Worm (Caenorhabditis elegans): ENCODE data around the gene Y51A2B.4.
A peak's percentile ranks its signal among the peaks of the same experiment; 100 is the strongest.

Y51A2B.4 gene

ce11 chrV:18389046-18389445, at the start of gene Y51A2B.4, which contains the start of gene Y51A2B.5:
Gene Y51A2B.4 (minus strand): TSS chrV:18389146.
Gene Y51A2B.5 (plus strand): TSS chrV:18389277.
- TF ChIP-seq ceh-28 (tag; optimal IDR thresholded peaks at IDR 0.05) (no peak), ZK546.5 (tag; optimal IDR thresholded peaks at IDR 0.05) (no peak), ces-1 (GFP tag; optimal IDR thresholded peaks at IDR 0.05) (no peak), mep-1 (tag; optimal IDR thresholded peaks at IDR 0.05) (no peak), nhr-11 (tag; optimal IDR thresholded peaks at IDR 0.05) (no peak)

ce11 chrV:18438081-18438480, 49.1 kb upstream of the Y51A2B.4 start, which contains the start of gene ZK262.8:
Gene ZK262.8 (plus strand): TSS chrV:18438381.
- TF ChIP-seq nhr-41 (GFP tag; IDR thresholded peaks at IDR 0.05) (no peak), nhr-237 (tag; optimal IDR thresholded peaks at IDR 0.05) (no peak), lin-29 (GFP tag; IDR thresholded peaks at IDR 0.05) (no peak), tag-97 (GFP tag; IDR thresholded peaks at IDR 0.05) (no peak), lin-38 (GFP tag; IDR thresholded peaks at IDR 0.05) (no peak), hlh-11 (tag; optimal IDR thresholded peaks at IDR 0.05) (no peak), nhr-25 (tag; optimal IDR thresholded peaks at IDR 0.05; ENCODE audit: borderline replicate concordance, insufficient read depth) (no peak), mdl-1 (tag; optimal IDR thresholded peaks at IDR 0.05) (no peak), unc-39 (tag; optimal IDR thresholded peaks at IDR 0.05) (no peak), F10B5.3 (tag; optimal IDR thresholded peaks at IDR 0.05) (no peak), cey-2 (tag; optimal IDR thresholded peaks at IDR 0.05; ENCODE audit: borderline replicate concordance, insufficient read depth) (no peak), vab-7 (GFP tag; IDR thresholded peaks at IDR 0.05) (no peak)

ce11 chrV:18434961-18435360, 46.0 kb upstream of the Y51A2B.4 start, which contains the start of gene ZK262.20:
Gene ZK262.20 (minus strand): TSS chrV:18435061.
- no peak for TF ChIP-seq php-3 (GFP tag; IDR thresholded peaks at IDR 0.05)

- TF ChIP-seq aha-1 (tag) (peak; percentile 89), hmg-1.1 (GFP tag; IDR thresholded peaks at IDR 0.05) (no peak)
Measured at ce11 chrV:18431450-18431849, 42.5 kb upstream of the Y51A2B.4 start, which contains the start of gene srw-82. Gene srw-82 (plus strand): TSS chrV:18431750.

ce11 chrV:18430826-18431225, 41.9 kb upstream of the Y51A2B.4 start:
- TF ChIP-seq set-16 (GFP tag; IDR thresholded peaks at IDR 0.05) (peak; percentile 88), dmd-9 (GFP tag; IDR thresholded peaks at IDR 0.05) (no peak)

- TF ChIP-seq lir-3 (tag; optimal IDR thresholded peaks at IDR 0.05) (no peak), mxl-3 (GFP tag; optimal IDR thresholded peaks at IDR 0.05) (no peak), hif-1 (tag; optimal IDR thresholded peaks at IDR 0.05) (no peak), nhr-42 (GFP tag; IDR thresholded peaks at IDR 0.05) (no peak)
Measured at ce11 chrV:18426280-18426679, 37.3 kb upstream of the Y51A2B.4 start, which contains the start of gene srw-83. Gene srw-83 (plus strand): TSS chrV:18426580.

ce11 chrV:18425544-18425943, 36.6 kb upstream of the Y51A2B.4 start, which contains the start of gene ZK262.19:
Gene ZK262.19 (minus strand): TSS chrV:18425644.
- TF ChIP-seq R02D3.7 (tag; optimal IDR thresholded peaks at IDR 0.05) (no peak), ceh-28 (tag; optimal IDR thresholded peaks at IDR 0.05) (peak; percentile 10)

- no peak for TF ChIP-seq cey-2 (tag; optimal IDR thresholded peaks at IDR 0.05; ENCODE audit: borderline replicate concordance, insufficient read depth)
- TF ChIP-seq tag-97 (GFP tag; IDR thresholded peaks at IDR 0.05) = no peak
- TF ChIP-seq zfp-2 (tag; optimal IDR thresholded peaks at IDR 0.05) = no peak
- TF ChIP-seq nhr-76 (tag; optimal IDR thresholded peaks at IDR 0.05) = no peak
- TF ChIP-seq ceh-28 (tag; optimal IDR thresholded peaks at IDR 0.05) = no peak
- no peak for TF ChIP-seq aly-2 (tag; optimal IDR thresholded peaks at IDR 0.05)
- TF ChIP-seq lin-29 (GFP tag; IDR thresholded peaks at IDR 0.05) = no peak
- TF ChIP-seq Y75B8A.6 (GFP tag; IDR thresholded peaks at IDR 0.05) = no peak
- TF ChIP-seq daf-12 (tag; optimal IDR thresholded peaks at IDR 0.05) = no peak
- TF ChIP-seq hlh-30 (tag; optimal IDR thresholded peaks at IDR 0.05; ENCODE audit: insufficient read depth) = no peak
- no peak for TF ChIP-seq T26A8.4 (GFP tag; IDR thresholded peaks at IDR 0.05)
- TF ChIP-seq mdt-29 (GFP tag; IDR thresholded peaks at IDR 0.05) = no peak
- no peak for TF ChIP-seq zip-11 (GFP tag; IDR thresholded peaks at IDR 0.05)
- no peak for TF ChIP-seq fkh-10 (GFP tag; optimal IDR thresholded peaks at IDR 0.05)
- no peak for TF ChIP-seq rbr-2 (tag; optimal IDR thresholded peaks at IDR 0.05)
- no peak for TF ChIP-seq ceh-44 (GFP tag; IDR thresholded peaks at IDR 0.05)
Measured at ce11 chrV:18424471-18424870, 35.5 kb upstream of the Y51A2B.4 start, which contains the start of gene ZK262.4. Gene ZK262.4 (minus strand): TSS chrV:18424571.
